Fruit fly (Drosophila melanogaster) whole organism, embryonic: Measurements from ENCODE around the gene CG3097.

ENCODE experiments used
- B-H1 ChIP-seq: fragments of 200-800 bp; sonication (Bioruptor generic); IDR thresholded peaks from 3 replicates; pipeline ENCODE4 v1.3.6; 2022; ENCODE audit warnings: missing biosample characterization, missing genetic modification characterization
- CG10321 ChIP-seq: fragments of 200-800 bp; sonication (Bioruptor generic); IDR thresholded peaks from 2 replicates; pipeline ENCODE4 v1.3.6; 2022; ENCODE audit warnings: missing biosample characterization, missing genetic modification characterization
- CG10431 ChIP-seq: fragments of 200-800 bp; sonication (Bioruptor generic); optimal IDR thresholded peaks from 3 replicates; lab custom pipeline; 2018; ENCODE audit warnings: missing biosample characterization, mild to moderate bottlenecking, missing genetic modification characterization
- CG10565 ChIP-seq: fragments of 200-800 bp; sonication (Bioruptor generic); optimal IDR thresholded peaks from 3 replicates; lab custom pipeline; 2016; ENCODE audit warnings: missing biosample characterization, mild to moderate bottlenecking, missing genetic modification characterization
- CG11247 ChIP-seq: fragments of 200-800 bp; sonication (Bioruptor generic); IDR thresholded peaks from 2 replicates; pipeline ENCODE4 v1.3.6; 2022; ENCODE audit warnings: missing biosample characterization, missing genetic modification characterization
- CG13894 ChIP-seq: fragments of 200-800 bp; sonication (Bioruptor generic); optimal IDR thresholded peaks from 3 replicates; lab custom pipeline; 2018; ENCODE audit warnings: missing biosample characterization, mild to moderate bottlenecking, missing genetic modification characterization, moderate library complexity
- CG14710 ChIP-seq: fragments of 200-800 bp; sonication (Bioruptor generic); optimal IDR thresholded peaks from 3 replicates; lab custom pipeline; 2019; ENCODE audit warnings: missing biosample characterization, mild to moderate bottlenecking, missing genetic modification characterization, moderate library complexity
- CG15073 ChIP-seq: fragments of 200-800 bp; sonication (Bioruptor generic); optimal IDR thresholded peaks from 2 replicates; lab custom pipeline; 2016; ENCODE audit warnings: missing biosample characterization, missing genetic modification characterization
- CG1647 ChIP-seq: fragments of 200-800 bp; sonication (Bioruptor generic); optimal IDR thresholded peaks from 3 replicates; lab custom pipeline; 2016; ENCODE audit warnings: missing biosample characterization, missing genetic modification characterization
- CG17385 ChIP-seq: fragments of 200-800 bp; sonication (Bioruptor generic); optimal IDR thresholded peaks from 3 replicates; lab custom pipeline; 2018; ENCODE audit warnings: missing biosample characterization, mild to moderate bottlenecking, missing genetic modification characterization
- CG17912 ChIP-seq: fragments of 200-800 bp; sonication (Bioruptor generic); optimal IDR thresholded peaks from 2 replicates; lab custom pipeline; 2018; ENCODE audit warnings: missing biosample characterization, mild to moderate bottlenecking, missing genetic modification characterization
- CG1832 ChIP-seq: fragments of 200-800 bp; sonication (Bioruptor generic); optimal IDR thresholded peaks from 2 replicates; lab custom pipeline; 2017; ENCODE audit warnings: missing biosample characterization, mild to moderate bottlenecking, missing genetic modification characterization, inconsistent platforms
- CG2678 ChIP-seq: fragments of 200-800 bp; sonication (Bioruptor generic); optimal IDR thresholded peaks from 3 replicates; lab custom pipeline; 2019; ENCODE audit warnings: missing biosample characterization, mild to moderate bottlenecking, missing genetic modification characterization, moderate library complexity
- CG2889 ChIP-seq: fragments of 200-800 bp; sonication (Bioruptor generic); IDR thresholded peaks from 3 replicates; pipeline ENCODE4 v1.3.6; 2022; ENCODE audit warnings: missing biosample characterization, missing genetic modification characterization
- CG30431 ChIP-seq: fragments of 200-800 bp; sonication (Bioruptor generic); optimal IDR thresholded peaks from 2 replicates; lab custom pipeline; 2017; ENCODE audit warnings: missing biosample characterization, missing genetic modification characterization
- CG3065 ChIP-seq: fragments of 200-800 bp; sonication (Bioruptor generic); optimal IDR thresholded peaks from 2 replicates; lab custom pipeline; 2016; ENCODE audit warnings: missing biosample characterization, missing genetic modification characterization
- CG5245 ChIP-seq: fragments of 200-800 bp; sonication (Bioruptor generic); optimal IDR thresholded peaks from 3 replicates; lab custom pipeline; 2016; ENCODE audit warnings: missing biosample characterization, missing genetic modification characterization
- CG6689 ChIP-seq: fragments of 200-800 bp; sonication (Bioruptor generic); IDR thresholded peaks from 2 replicates; pipeline ENCODE4 v1.3.6; 2022; ENCODE audit warnings: missing biosample characterization, missing genetic modification characterization
- CG7963 ChIP-seq: fragments of 200-800 bp; sonication (Bioruptor generic); IDR thresholded peaks from 3 replicates; pipeline ENCODE4 v1.3.6; 2022; ENCODE audit warnings: missing biosample characterization, missing genetic modification characterization; ENCODE audit not compliant: partially characterized antibody
- CG8478 ChIP-seq: fragments of >200 bp; optimal IDR thresholded peaks from 2 replicates; lab custom pipeline; 2018
- CG8765 ChIP-seq: fragments of 200-800 bp; sonication (Bioruptor generic); IDR thresholded peaks from 2 replicates; pipeline ENCODE4 v1.3.6; 2022; ENCODE audit warnings: missing biosample characterization, missing genetic modification characterization
- CG9215 ChIP-seq: fragments of 200-800 bp; sonication (Bioruptor generic); IDR thresholded peaks from 2 replicates; pipeline ENCODE4 v1.3.6; 2022; ENCODE audit warnings: missing biosample characterization, missing genetic modification characterization
- D19B ChIP-seq: fragments of 200-800 bp; sonication (Bioruptor generic); optimal IDR thresholded peaks from 2 replicates; lab custom pipeline; 2017; ENCODE audit warnings: missing biosample characterization, mild to moderate bottlenecking, missing genetic modification characterization
- E2f1 ChIP-seq: fragments of 200-800 bp; sonication (Bioruptor generic); IDR thresholded peaks from 2 replicates; pipeline ENCODE4 v1.3.6; 2022; ENCODE audit warnings: missing biosample characterization, missing genetic modification characterization
- Ets65A ChIP-seq: fragments of 200-800 bp; sonication (Bioruptor generic); peaks from one replicate; lab custom pipeline; 2016; ENCODE audit warnings: missing biosample characterization, missing genetic modification characterization
- HHEX ChIP-seq: fragments of 200-800 bp; sonication (Bioruptor generic); optimal IDR thresholded peaks from 3 replicates; lab custom pipeline; 2017; ENCODE audit warnings: missing biosample characterization, mild to moderate bottlenecking, missing genetic modification characterization, missing genetic modification reagents
- HmgD ChIP-seq: fragments of 200-800 bp; sonication (Bioruptor generic); optimal IDR thresholded peaks from 3 replicates; lab custom pipeline; 2016; ENCODE audit warnings: missing biosample characterization, missing genetic modification characterization
- Hr39 ChIP-seq: fragments of >200 bp; optimal IDR thresholded peaks from 2 replicates; lab custom pipeline; 2017
- Jarid2 ChIP-seq: fragments of 200-800 bp; sonication (Bioruptor generic); optimal IDR thresholded peaks from 3 replicates; lab custom pipeline; 2017; ENCODE audit warnings: mild to moderate bottlenecking, missing biosample characterization, missing genetic modification reagents, missing genetic modification characterization
- Lpt ChIP-seq: fragments of >200 bp; optimal IDR thresholded peaks from 2 replicates; lab custom pipeline; 2018; ENCODE audit warnings: missing biosample characterization, missing genetic modification characterization
- NfI ChIP-seq: fragments of 200-800 bp; sonication (Bioruptor generic); optimal IDR thresholded peaks from 3 replicates; lab custom pipeline; 2018; ENCODE audit warnings: missing biosample characterization, mild to moderate bottlenecking, missing genetic modification characterization, moderate library complexity
- Oaz ChIP-seq: fragments of 200-800 bp; sonication (Bioruptor generic); IDR thresholded peaks from 2 replicates; pipeline ENCODE4 v1.3.6; 2022; ENCODE audit warnings: missing biosample characterization, missing genetic modification characterization
- PHDP ChIP-seq: fragments of 200-800 bp; sonication (Bioruptor generic); optimal IDR thresholded peaks from 3 replicates; lab custom pipeline; 2018; ENCODE audit warnings: missing biosample characterization, mild to moderate bottlenecking, missing genetic modification characterization, moderate library complexity
- Scr ChIP-seq: fragments of 200-800 bp; sonication (Bioruptor generic); IDR thresholded peaks from 2 replicates; pipeline ENCODE4 v1.3.6; 2022; ENCODE audit warnings: missing biosample characterization, missing genetic modification characterization; ENCODE audit not compliant: partially characterized antibody
- Six4 ChIP-seq: fragments of 200-800 bp; sonication (Bioruptor generic); optimal IDR thresholded peaks from 2 replicates; lab custom pipeline; 2016; ENCODE audit warnings: missing biosample characterization, missing genetic modification characterization
- ase ChIP-seq: fragments of 200-800 bp; sonication (Bioruptor generic); IDR thresholded peaks from 3 replicates; pipeline ENCODE4 v1.3.6; 2022; ENCODE audit warnings: missing biosample characterization, missing genetic modification characterization
- cas ChIP-seq: fragments of 200-800 bp; sonication (Bioruptor generic); IDR thresholded peaks from 2 replicates; pipeline ENCODE4 v1.3.6; 2022; ENCODE audit warnings: missing biosample characterization, missing genetic modification characterization
- fd96Cb ChIP-seq: fragments of 200-800 bp; sonication (Bioruptor generic); optimal IDR thresholded peaks from 2 replicates; lab custom pipeline; 2018; ENCODE audit warnings: missing biosample characterization, mild to moderate bottlenecking, missing genetic modification characterization, moderate library complexity
- gsb ChIP-seq: fragments of 200-800 bp; sonication (Bioruptor generic); IDR thresholded peaks from 2 replicates; pipeline ENCODE4 v1.3.6; 2022; ENCODE audit warnings: missing biosample characterization, missing genetic modification characterization
- lbe ChIP-seq: fragments of 200-800 bp; sonication (Bioruptor generic); optimal IDR thresholded peaks from 2 replicates; lab custom pipeline; 2016; ENCODE audit warnings: missing biosample characterization, mild to moderate bottlenecking, missing genetic modification characterization
- mld ChIP-seq: fragments of 200-800 bp; sonication (Bioruptor generic); IDR thresholded peaks from 3 replicates; pipeline ENCODE4 v1.3.6; 2022; ENCODE audit warnings: missing biosample characterization, missing genetic modification characterization; ENCODE audit not compliant: partially characterized antibody
- org-1 ChIP-seq: fragments of 200-800 bp; sonication (Bioruptor generic); optimal IDR thresholded peaks from 2 replicates; lab custom pipeline; 2017; ENCODE audit warnings: missing biosample characterization, missing genetic modification characterization
- pzg ChIP-seq: fragments of 200-800 bp; sonication (Bioruptor generic); optimal IDR thresholded peaks from 3 replicates; lab custom pipeline; 2018; ENCODE audit warnings: missing biosample characterization, mild to moderate bottlenecking, missing genetic modification characterization, moderate library complexity
- schlank ChIP-seq: fragments of 200-800 bp; sonication (Bioruptor generic); optimal IDR thresholded peaks from 2 replicates; lab custom pipeline; 2018; ENCODE audit warnings: missing biosample characterization, mild to moderate bottlenecking, missing genetic modification characterization
- seq ChIP-seq: fragments of 200-800 bp; sonication (Bioruptor generic); IDR thresholded peaks from 2 replicates; pipeline ENCODE4 v1.3.6; 2022; ENCODE audit warnings: missing biosample characterization, missing genetic modification characterization
- tna ChIP-seq: fragments of 200-800 bp; sonication (Bioruptor generic); IDR thresholded peaks from 2 replicates; pipeline ENCODE4 v1.3.6; 2022; ENCODE audit warnings: missing biosample characterization, missing genetic modification characterization; ENCODE audit not compliant: partially characterized antibody
- trh ChIP-seq: fragments of 200-800 bp; sonication (Bioruptor generic); optimal IDR thresholded peaks from 2 replicates; lab custom pipeline; 2016; ENCODE audit warnings: missing biosample characterization, missing genetic modification characterization
- vvl ChIP-seq: fragments of 200-800 bp; sonication (Bioruptor generic); IDR thresholded peaks from 2 replicates; pipeline ENCODE4 v1.3.6; 2022; ENCODE audit warnings: missing biosample characterization, missing genetic modification characterization
- zfh1 ChIP-seq: fragments of 200-800 bp; sonication (Bioruptor generic); IDR thresholded peaks from 3 replicates; pipeline ENCODE4 v1.3.6; 2022; ENCODE audit warnings: missing biosample characterization, missing genetic modification characterization

CG3097 gene

dm6 chrX:5746864-5747861 is 23.4 kb downstream of the CG3097 start, which contains the start of the genes IntS6 and Rtel1 (continued):
- TF ChIP-seq CG8765 (GFP tag; lab: Robert Waterston, UW) (peak; percentile 83), CG10431 (GFP tag; lab: Kevin White, UChicago) (peak; percentile 52), Ets65A (GFP tag; lab: Kevin White, UChicago) (peak; percentile 97), trh (GFP tag; lab: Kevin White, UChicago) (peak; percentile 51), zfh1 (GFP tag; lab: Robert Waterston, UW) (peak; percentile 82), lbe (GFP tag; lab: Kevin White, UChicago) (peak; percentile 73), CG1832 (GFP tag; lab: Kevin White, UChicago) (peak; percentile 96), cas (peak; percentile 66; the same call in 1 of the 2 replicates), org-1 (GFP tag; lab: Kevin White, UChicago) (peak; percentile 71), CG14710 (tag; lab: Kevin White, UChicago) (peak; percentile 85), mld (GFP tag; lab: Robert Waterston, UW) (no peak), schlank (peak; percentile 86), B-H1 (GFP tag; lab: Robert Waterston, UW) (peak; percentile 76), seq (GFP tag; lab: Robert Waterston, UW) (peak; percentile 92), PHDP (peak; percentile 90), Scr (no peak; the same call in 1 of the 2 replicates), NfI (GFP tag; lab: Kevin White, UChicago) (peak; percentile 91), ase (GFP tag; lab: Robert Waterston, UW) (peak; percentile 83), CG17385 (peak; percentile 95), HHEX (GFP tag; lab: Kevin White, UChicago) (peak; percentile 90), gsb (GFP tag; lab: Robert Waterston, UW) (peak; percentile 75), CG8478 (lab: Kevin White, UChicago) (peak; percentile 97), D19B (GFP tag; lab: Kevin White, UChicago) (peak; percentile 71), tna (GFP tag; lab: Robert Waterston, UW) (no peak), CG10565 (peak; percentile 25), CG13894 (tag; lab: Kevin White, UChicago) (peak; percentile 88), vvl (GFP tag; lab: Robert Waterston, UW) (peak; percentile 92), CG7963 (GFP tag; lab: Robert Waterston, UW) (peak; percentile 41; the same call in 1 of the 3 replicates), Hr39 (no peak), CG15073 (peak; percentile 38), CG2889 (GFP tag; lab: Robert Waterston, UW) (peak; percentile 74), Lpt (GFP tag; lab: Kevin White, UChicago) (no peak), CG17912 (GFP tag; lab: Kevin White, UChicago) (peak; percentile 81), Jarid2 (GFP tag; lab: Kevin White, UChicago) (peak; percentile 47), CG6689 (GFP tag; lab: Robert Waterston, UW) (peak; percentile 90), CG30431 (GFP tag; lab: Kevin White, UChicago) (peak; percentile 87), HmgD (GFP tag; lab: Kevin White, UChicago) (no peak), CG11247 (peak; percentile 82), Six4 (GFP tag; lab: Kevin White, UChicago) (peak; percentile 80), CG2678 (peak; percentile 94), CG3065 (GFP tag; lab: Kevin White, UChicago) (peak; percentile 64), CG9215 (GFP tag; lab: Robert Waterston, UW) (peak; percentile 90), pzg (GFP tag; lab: Kevin White, UChicago) (peak; percentile 65), CG1647 (GFP tag; lab: Kevin White, UChicago) (peak; percentile 84), E2f1 (peak; percentile 91), CG5245 (peak; percentile 72), Oaz (peak; percentile 72), CG10321 (GFP tag; lab: Robert Waterston, UW) (peak; percentile 96), fd96Cb (tag; lab: Kevin White, UChicago) (peak; percentile 88)
